Fruit fly (Drosophila melanogaster): ENCODE results near the gene Alp1.

Gene Alp1

dm6 chr3L:21464240-21464639 lies 19.6 kb upstream of the Alp1 start (continued):
- no peak for TF ChIP-seq CG14667 (GFP tag; IDR thresholded peaks at IDR 0.05)
- TF ChIP-seq Antp (GFP tag; optimal IDR thresholded peaks at IDR 0.05) = no peak
- peak; percentile 92 for TF ChIP-seq trem (tag; optimal IDR thresholded peaks at IDR 0.05)
- TF ChIP-seq az2 (GFP tag; optimal IDR thresholded peaks at IDR 0.05) = peak; percentile 23
- TF ChIP-seq CG2678 (tag; optimal IDR thresholded peaks at IDR 0.05) = peak; percentile 68
- TF ChIP-seq CG7928 (GFP tag; optimal IDR thresholded peaks at IDR 0.05) = no peak
- TF ChIP-seq CG15601 (tag; optimal IDR thresholded peaks at IDR 0.05) = peak; percentile 80
- TF ChIP-seq ewg (GFP tag; optimal IDR thresholded peaks at IDR 0.05) = peak; percentile 46
- no peak for TF ChIP-seq hb (GFP tag; IDR thresholded peaks at IDR 0.05; ENCODE audit: partially characterized antibody)
- TF ChIP-seq prd (optimal IDR thresholded peaks at IDR 0.05) = no peak
- TF ChIP-seq prd (GFP tag; IDR thresholded peaks at IDR 0.05) = peak; percentile 70
- TF ChIP-seq fd102C (GFP tag; optimal IDR thresholded peaks at IDR 0.05) = peak; percentile 100
- peak; percentile 73 for TF ChIP-seq CG4707 (GFP tag; optimal IDR thresholded peaks at IDR 0.05)
- no peak for TF ChIP-seq Ravus (GFP tag; IDR thresholded peaks at IDR 0.05)
- peak; percentile 50 for TF ChIP-seq da (GFP tag; optimal IDR thresholded peaks at IDR 0.05)
- peak; percentile 61; the same call in 2 of the 3 replicates for TF ChIP-seq gce (GFP tag; IDR thresholded peaks at IDR 0.05)
- TF ChIP-seq btn (GFP tag; optimal IDR thresholded peaks at IDR 0.05) = peak; percentile 53
- TF ChIP-seq CG10431 (GFP tag; optimal IDR thresholded peaks at IDR 0.05) = peak; percentile 43
- peak; percentile 62 for TF ChIP-seq Nf-YB (GFP tag; optimal IDR thresholded peaks at IDR 0.05)
- no peak for TF ChIP-seq Bgb (GFP tag; IDR thresholded peaks at IDR 0.05; ENCODE audit: partially characterized antibody)
- TF ChIP-seq CG11560 (tag; IDR thresholded peaks at IDR 0.05) = no peak
- TF ChIP-seq Rfx (GFP tag; IDR thresholded peaks at IDR 0.05) = no peak; the same call in 1 of the 2 replicates
- peak in 1 of 2 experiments; percentile 87 for TF ChIP-seq bsh (GFP tag; optimal IDR thresholded peaks at IDR 0.05)
- no peak for TF ChIP-seq chinmo (GFP tag; IDR thresholded peaks at IDR 0.05; ENCODE audit: partially characterized antibody)
- peak; percentile 67 for TF ChIP-seq kni (GFP tag; optimal IDR thresholded peaks at IDR 0.05)
- peak; percentile 38 for TF ChIP-seq CG6654 (GFP tag; optimal IDR thresholded peaks at IDR 0.05)
- no peak for TF ChIP-seq HmgD (GFP tag; optimal IDR thresholded peaks at IDR 0.05)
- TF ChIP-seq CG30431 (GFP tag; optimal IDR thresholded peaks at IDR 0.05) = peak; percentile 68
- no peak for TF ChIP-seq Hr3 (GFP tag; optimal IDR thresholded peaks at IDR 0.05)
- peak; percentile 65 for TF ChIP-seq D19A (tag; optimal IDR thresholded peaks at IDR 0.05)
- TF ChIP-seq stwl (tag; optimal IDR thresholded peaks at IDR 0.05) = no peak
- TF ChIP-seq NFAT (GFP tag; IDR thresholded peaks at IDR 0.05) = no peak
- TF ChIP-seq pzg (GFP tag; optimal IDR thresholded peaks at IDR 0.05) = no peak
- TF ChIP-seq Kr (GFP tag; optimal IDR thresholded peaks at IDR 0.05) = peak; percentile 99
- TF ChIP-seq org-1 (GFP tag; optimal IDR thresholded peaks at IDR 0.05) = peak; percentile 81
- no peak for TF ChIP-seq Dfd (GFP tag; optimal IDR thresholded peaks at IDR 0.05)
- peak; percentile 51; the same call in 2 of the 3 replicates for TF ChIP-seq CG11695 (GFP tag; IDR thresholded peaks at IDR 0.05)
- peak in 1 of 2 experiments; percentile 95 for TF ChIP-seq tll (GFP tag; optimal IDR thresholded peaks at IDR 0.05)
- no peak for TF ChIP-seq her (GFP tag; optimal IDR thresholded peaks at IDR 0.05)
- no peak for TF ChIP-seq pan (optimal IDR thresholded peaks at IDR 0.05)
- TF ChIP-seq pan (GFP tag; optimal IDR thresholded peaks at IDR 0.05 in 1 of 2, IDR thresholded peaks at IDR 0.05 in 1 of 2) = no peak
- no peak for TF ChIP-seq CG6765 (GFP tag; optimal IDR thresholded peaks at IDR 0.05)
- TF ChIP-seq NK7.1 (GFP tag; optimal IDR thresholded peaks at IDR 0.05) = peak; percentile 64
- no peak for TF ChIP-seq p53 (GFP tag; optimal IDR thresholded peaks at IDR 0.05)
- peak; percentile 95 for TF ChIP-seq zen (tag; optimal IDR thresholded peaks at IDR 0.05)
- no peak for TF ChIP-seq gsb (GFP tag; IDR thresholded peaks at IDR 0.05)
- no peak for TF ChIP-seq ato (GFP tag; IDR thresholded peaks at IDR 0.05; ENCODE audit: partially characterized antibody)
- peak; percentile 64; the same call in 1 of the 2 replicates for TF ChIP-seq CG1024 (GFP tag; IDR thresholded peaks at IDR 0.05)
- TF ChIP-seq klu (GFP tag; IDR thresholded peaks at IDR 0.05) = no peak
- TF ChIP-seq CG14050 (GFP tag; IDR thresholded peaks at IDR 0.05) = no peak
- no peak for TF ChIP-seq Myb (GFP tag; optimal IDR thresholded peaks at IDR 0.05)

Data from whole organism, embryonic.